Fruit fly (Drosophila melanogaster): ENCODE results near the gene EndoA.

EndoA gene

dm6 chr3R:18910923-18911322, 4.5 kb downstream of the EndoA start:
- no peak for TF ChIP-seq phol (tag; optimal IDR thresholded peaks at IDR 0.05)
- TF ChIP-seq Stat92E (GFP tag; optimal IDR thresholded peaks at IDR 0.05) = no peak
- TF ChIP-seq onecut (GFP tag; IDR thresholded peaks at IDR 0.05) = no peak
- TF ChIP-seq dysf (GFP tag; IDR thresholded peaks at IDR 0.05) = no peak
- TF ChIP-seq CG10209 (GFP tag; optimal IDR thresholded peaks at IDR 0.05) = peak; percentile 16
- no peak for TF ChIP-seq crp (GFP tag; optimal IDR thresholded peaks at IDR 0.05)
- peak; percentile 19 for TF ChIP-seq Sox100B (GFP tag; optimal IDR thresholded peaks at IDR 0.05)
- no peak for TF ChIP-seq CG12299 (tag; optimal IDR thresholded peaks at IDR 0.05)
- TF ChIP-seq CG15696 (tag; optimal IDR thresholded peaks at IDR 0.05) = no peak
- TF ChIP-seq D19A (tag; optimal IDR thresholded peaks at IDR 0.05) = peak; percentile 41
- no peak for TF ChIP-seq CG31365 (tag; optimal IDR thresholded peaks at IDR 0.05)
- TF ChIP-seq tna (GFP tag; IDR thresholded peaks at IDR 0.05; ENCODE audit: partially characterized antibody) = no peak
- peak; percentile 46 for TF ChIP-seq PHDP (tag; optimal IDR thresholded peaks at IDR 0.05)
- TF ChIP-seq CG7271 (tag; optimal IDR thresholded peaks at IDR 0.05) = no peak
- no peak for TF ChIP-seq chif (GFP tag; optimal IDR thresholded peaks at IDR 0.05)
- TF ChIP-seq jigr1 (GFP tag; IDR thresholded peaks at IDR 0.05) = no peak
- TF ChIP-seq Poxn (GFP tag; IDR thresholded peaks at IDR 0.05) = no peak
- TF ChIP-seq jing (GFP tag; optimal IDR thresholded peaks at IDR 0.05) = no peak
- peak; percentile 46 for TF ChIP-seq sens (GFP tag)
- no peak for TF ChIP-seq CG6654 (GFP tag; optimal IDR thresholded peaks at IDR 0.05)
- no peak for TF ChIP-seq da (GFP tag; optimal IDR thresholded peaks at IDR 0.05)
- peak; percentile 63 for TF ChIP-seq exex (tag; optimal IDR thresholded peaks at IDR 0.05)
- TF ChIP-seq CG33213 (GFP tag; optimal IDR thresholded peaks at IDR 0.05) = no peak
- TF ChIP-seq Fer3 (tag; optimal IDR thresholded peaks at IDR 0.05) = peak; percentile 18
- TF ChIP-seq CG14014 (GFP tag; IDR thresholded peaks at IDR 0.05) = no peak
- peak; percentile 35; the same call in 1 of the 2 replicates for TF ChIP-seq GATAe (GFP tag; conservative IDR thresholded peaks at IDR 0.05)
- peak; percentile 3 for TF ChIP-seq CG11504 (tag; optimal IDR thresholded peaks at IDR 0.05)
- TF ChIP-seq dmrt99B (tag; optimal IDR thresholded peaks at IDR 0.05) = peak; percentile 19
- TF ChIP-seq ham (GFP tag; IDR thresholded peaks at IDR 0.05) = no peak
- no peak for TF ChIP-seq CG2199 (GFP tag; IDR thresholded peaks at IDR 0.05)
- peak; percentile 3 for TF ChIP-seq CG9727 (GFP tag; optimal IDR thresholded peaks at IDR 0.05)
- TF ChIP-seq Fer1 (GFP tag; optimal IDR thresholded peaks at IDR 0.05) = peak; percentile 30
- peak; percentile 40; the same call in 2 of the 3 replicates for TF ChIP-seq row (GFP tag; IDR thresholded peaks at IDR 0.05)
- TF ChIP-seq klu (GFP tag; IDR thresholded peaks at IDR 0.05) = no peak
- TF ChIP-seq Oaz (GFP tag; IDR thresholded peaks at IDR 0.05) = no peak
- peak; percentile 28 for TF ChIP-seq grau (tag; optimal IDR thresholded peaks at IDR 0.05)
- TF ChIP-seq her (GFP tag; optimal IDR thresholded peaks at IDR 0.05) = no peak
- TF ChIP-seq CG9215 (GFP tag; IDR thresholded peaks at IDR 0.05) = no peak
- no peak for TF ChIP-seq Aef1 (GFP tag; IDR thresholded peaks at IDR 0.05)
- no peak for TF ChIP-seq CG14667 (GFP tag; IDR thresholded peaks at IDR 0.05)
- TF ChIP-seq Taf1 (GFP tag; IDR thresholded peaks at IDR 0.05) = no peak
- TF ChIP-seq CG7963 (GFP tag; IDR thresholded peaks at IDR 0.05; ENCODE audit: partially characterized antibody) = no peak
- no peak for TF ChIP-seq aop (GFP tag; IDR thresholded peaks at IDR 0.05)
- TF ChIP-seq Oli (tag; optimal IDR thresholded peaks at IDR 0.05) = peak; percentile 16
- no peak for TF ChIP-seq Tbp (GFP tag; optimal IDR thresholded peaks at IDR 0.05)
- TF ChIP-seq CG14050 (GFP tag; IDR thresholded peaks at IDR 0.05) = 0 out of 3 replicates have a peak, but pooled peaks have one; percentile 20
- TF ChIP-seq Lim3 (GFP tag; IDR thresholded peaks at IDR 0.05) = no peak
- peak; percentile 28 for TF ChIP-seq CG7839 (tag; optimal IDR thresholded peaks at IDR 0.05)
- TF ChIP-seq lab (GFP tag; optimal IDR thresholded peaks at IDR 0.05) = peak; percentile 41
- no peak for TF ChIP-seq eve (GFP tag; optimal IDR thresholded peaks at IDR 0.05)
- TF ChIP-seq CG10462 (GFP tag; optimal IDR thresholded peaks at IDR 0.05) = no peak

Measured in whole organism, embryonic.